Worm (Caenorhabditis elegans) whole organism, L1 larva: Measurements from ENCODE around the gene F16F9.1.
A peak's percentile ranks its signal among the peaks of the same experiment; 100 is the strongest.

Source experiments
- C04F5.9 ChIP-seq: sonication (generic microtip); optimal IDR thresholded peaks from 2 replicates; lab custom pipeline; 2016; ENCODE audit warnings: missing genetic modification characterization, missing compliant biosample characterization
- blmp-1 ChIP-seq: fragments of 150-350 bp; optimal IDR thresholded peaks from 2 replicates; lab custom pipeline; 2014; ENCODE audit warnings: missing biosample characterization, missing genetic modification characterization
- ceh-8 ChIP-seq: fragments of 200-800 bp; sonication (Bioruptor generic); optimal IDR thresholded peaks from 2 replicates; lab custom pipeline; 2018; ENCODE audit warnings: mild to moderate bottlenecking, missing genetic modification characterization, moderate library complexity, missing compliant biosample characterization
- dsc-1 ChIP-seq: sonication (generic microtip); optimal IDR thresholded peaks from 2 replicates; lab custom pipeline; 2016; ENCODE audit warnings: mild to moderate bottlenecking, missing genetic modification characterization, missing compliant biosample characterization
- efl-1 ChIP-seq, 4 experiments: fragments of 150-350 bp; optimal IDR thresholded peaks in 3 of 4; peaks in 1 of 4; 1 replicate in 1 of 4; 2 replicates in 3 of 4; lab custom pipeline; 2014; ENCODE audit warnings: missing biosample characterization in 2 of 4, missing genetic modification characterization in 2 of 4, missing genetic modification reagents in 2 of 4
- egl-27 ChIP-seq, 2 experiments: fragments of 150-350 bp in 1 of 2; sonication (generic microtip); optimal IDR thresholded peaks; 3 replicates each; lab custom pipeline; 2017 to 2018; ENCODE audit warnings: missing biosample characterization in 2 of 2, missing genetic modification characterization in 2 of 2, missing genetic modification reagents in 2 of 2
- elt-2 ChIP-seq: sonication (generic microtip); optimal IDR thresholded peaks from 2 replicates; lab custom pipeline; 2016; ENCODE audit warnings: missing genetic modification characterization, mild to moderate bottlenecking, inconsistent platforms, missing compliant biosample characterization, missing genetic modification reagents
- ets-5 ChIP-seq: fragments of 200-800 bp; sonication (Bioruptor generic); IDR thresholded peaks from 2 replicates; pipeline ENCODE4 v1.3.6; 2022; ENCODE audit warnings: missing genetic modification characterization, missing compliant biosample characterization
- fkh-4 ChIP-seq: sonication (generic microtip); optimal IDR thresholded peaks from 2 replicates; lab custom pipeline; 2016; ENCODE audit warnings: missing compliant biosample characterization, missing genetic modification characterization, borderline replicate concordance
- fkh-8 ChIP-seq: sonication (generic microtip); optimal IDR thresholded peaks from 2 replicates; lab custom pipeline; 2016; ENCODE audit warnings: mild to moderate bottlenecking, missing genetic modification characterization, missing compliant biosample characterization
- hlh-4 ChIP-seq: sonication (generic microtip); optimal IDR thresholded peaks from 2 replicates; lab custom pipeline; 2016; ENCODE audit warnings: mild to moderate bottlenecking, missing genetic modification characterization, missing compliant biosample characterization
- irx-1 ChIP-seq: sonication (generic microtip); optimal IDR thresholded peaks from 2 replicates; lab custom pipeline; 2016; ENCODE audit warnings: missing genetic modification characterization, missing compliant biosample characterization
- lin-14 ChIP-seq: fragments of 200-800 bp; sonication (Bioruptor generic); optimal IDR thresholded peaks from 2 replicates; lab custom pipeline; 2018; ENCODE audit warnings: mild to moderate bottlenecking, missing genetic modification characterization, moderate library complexity, missing compliant biosample characterization
- mab-9 ChIP-seq: fragments of 200-800 bp; sonication (Bioruptor generic); IDR thresholded peaks from 2 replicates; pipeline ENCODE4 v1.3.6; 2022; ENCODE audit warnings: missing genetic modification reagents, missing genetic modification characterization, missing compliant biosample characterization
- mep-1 ChIP-seq: fragments of 150-350 bp; optimal IDR thresholded peaks from 2 replicates; lab custom pipeline; 2014; ENCODE audit warnings: missing biosample characterization, missing genetic modification characterization
- nhr-28 ChIP-seq: fragments of 150-350 bp; optimal IDR thresholded peaks from 2 replicates; lab custom pipeline; 2014; ENCODE audit warnings: missing biosample characterization, missing genetic modification characterization
- nhr-47 ChIP-seq: sonication (generic microtip); optimal IDR thresholded peaks from 2 replicates; lab custom pipeline; 2016; ENCODE audit warnings: mild to moderate bottlenecking, missing genetic modification characterization, moderate library complexity, missing compliant biosample characterization
- nhr-71 ChIP-seq: sonication (generic microtip); optimal IDR thresholded peaks from 2 replicates; lab custom pipeline; 2016; ENCODE audit warnings: mild to moderate bottlenecking, missing genetic modification characterization, moderate library complexity, missing compliant biosample characterization
- nhr-77 ChIP-seq: fragments of 150-350 bp; optimal IDR thresholded peaks from 2 replicates; lab custom pipeline; 2014; ENCODE audit warnings: missing biosample characterization, missing genetic modification characterization
- nhr-90 ChIP-seq: sonication (generic microtip); optimal IDR thresholded peaks from 2 replicates; lab custom pipeline; 2016; ENCODE audit warnings: mild to moderate bottlenecking, missing genetic modification characterization, missing compliant biosample characterization; ENCODE audit not compliant: poor library complexity
- pax-3 ChIP-seq: fragments of 200-800 bp; sonication (Bioruptor generic); optimal IDR thresholded peaks from 2 replicates; lab custom pipeline; 2018; ENCODE audit warnings: mild to moderate bottlenecking, missing genetic modification characterization, moderate library complexity, missing compliant biosample characterization
- pqm-1 ChIP-seq: sonication (generic microtip); optimal IDR thresholded peaks from 3 replicates; lab custom pipeline; 2017; ENCODE audit warnings: missing biosample characterization, missing genetic modification characterization
- skn-1 ChIP-seq: fragments of 150-350 bp; optimal IDR thresholded peaks from 2 replicates; lab custom pipeline; 2014; ENCODE audit warnings: missing biosample characterization, missing genetic modification characterization
- swsn-7 ChIP-seq: sonication (generic microtip); optimal IDR thresholded peaks from 2 replicates; lab custom pipeline; 2016; ENCODE audit warnings: missing genetic modification characterization, missing compliant biosample characterization
- tbx-2 ChIP-seq: sonication (generic microtip); optimal IDR thresholded peaks from 2 replicates; lab custom pipeline; 2016; ENCODE audit warnings: missing genetic modification characterization, missing compliant biosample characterization
- tlp-1 ChIP-seq: fragments of 150-350 bp; optimal IDR thresholded peaks from 2 replicates; lab custom pipeline; 2014; ENCODE audit warnings: missing biosample characterization, missing genetic modification characterization
- unc-30 ChIP-seq: sonication (generic microtip); optimal IDR thresholded peaks from 2 replicates; lab custom pipeline; 2017; ENCODE audit warnings: missing biosample characterization, missing genetic modification characterization
- unc-62 ChIP-seq: fragments of 150-350 bp; optimal IDR thresholded peaks from 2 replicates; lab custom pipeline; 2014; ENCODE audit warnings: missing biosample characterization, missing genetic modification reagents, missing genetic modification characterization
- unc-86 ChIP-seq: sonication (generic microtip); optimal IDR thresholded peaks from 2 replicates; lab custom pipeline; 2016; ENCODE audit warnings: missing genetic modification characterization, missing compliant biosample characterization
- zip-4 ChIP-seq: fragments of 200-800 bp; sonication (Bioruptor generic); optimal IDR thresholded peaks from 2 replicates; lab custom pipeline; 2018; ENCODE audit warnings: mild to moderate bottlenecking, missing genetic modification characterization, moderate library complexity, missing compliant biosample characterization

The F16F9.1 gene

DNA sequence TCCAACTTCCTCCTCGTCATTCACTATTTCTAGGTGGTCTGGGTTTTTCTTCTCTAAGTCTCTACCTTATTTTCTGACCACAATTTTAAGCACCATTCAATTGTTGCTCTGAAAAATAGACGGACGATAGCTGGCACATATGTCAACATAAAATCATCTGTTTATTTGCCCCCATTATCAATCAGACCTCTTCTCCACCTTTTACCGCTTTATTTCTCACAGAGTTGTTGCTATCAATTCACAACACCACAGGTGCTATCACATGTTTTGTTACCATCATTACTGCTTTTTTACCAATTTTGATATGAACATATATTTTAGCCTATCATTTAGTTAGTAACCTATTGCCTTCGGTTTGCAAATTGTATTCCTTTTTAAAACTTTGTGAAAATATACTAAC lies 46.5 kb downstream of the F16F9.1 start:
- TF ChIP-seq fkh-8 (tag; lab: Kevin White, UChicago): no peak
- TF ChIP-seq unc-30: no peak
- TF ChIP-seq irx-1 (tag; lab: Kevin White, UChicago): no peak
- no peak for TF ChIP-seq hlh-4
- TF ChIP-seq swsn-7: no peak
- peak; percentile 82 for TF ChIP-seq elt-2 (tag; lab: Kevin White, UChicago)
- TF ChIP-seq zip-4: no peak
- peak; percentile 5 for TF ChIP-seq pqm-1 (tag; lab: Kevin White, UChicago)
- TF ChIP-seq fkh-4: no peak
- TF ChIP-seq lin-14 (GFP tag; lab: Kevin White, UChicago): no peak
- TF ChIP-seq efl-1 (optimal IDR thresholded peaks at IDR 0.05; lab: Kevin White, UChicago): no peak
- no peak for TF ChIP-seq efl-1 (GFP tag; optimal IDR thresholded peaks at IDR 0.05 in 1 of 2; lab: Kevin White, UChicago)
- TF ChIP-seq skn-1 (tag; lab: Kevin White, UChicago): no peak
- TF ChIP-seq nhr-71: peak; percentile 6
- no peak for TF ChIP-seq nhr-47 (tag; lab: Kevin White, UChicago)
- no peak for TF ChIP-seq ceh-8
- no peak for TF ChIP-seq tlp-1

DNA sequence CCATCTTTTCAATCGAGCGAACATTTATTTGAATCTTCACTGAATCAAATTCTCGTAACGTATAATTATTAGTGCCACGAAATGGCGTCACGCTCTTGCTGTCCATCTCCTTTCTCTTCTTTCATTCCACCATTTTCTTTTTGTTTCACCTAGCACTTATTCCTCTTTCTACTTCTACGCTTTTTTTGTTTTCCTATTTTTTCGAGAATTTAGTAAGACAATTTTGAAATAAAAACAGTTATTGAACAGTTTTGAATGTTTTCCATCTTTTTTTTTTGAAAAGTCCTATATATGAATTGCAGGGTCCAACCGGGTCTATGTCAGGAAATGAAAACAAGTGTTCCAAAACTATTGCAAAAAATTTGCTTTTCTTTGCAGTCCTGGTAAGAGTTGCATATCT lies 48.8 kb downstream of the F16F9.1 start, which contains the start of gene T01B10.5:
Gene T01B10.5 (plus strand): TSS at position 301 of the 400 bp plus-strand sequence.
- TF ChIP-seq lin-14 (GFP tag; lab: Kevin White, UChicago) (no peak), pax-3 (tag; lab: Kevin White, UChicago) (no peak), nhr-28 (no peak), unc-86 (tag; lab: Kevin White, UChicago) (no peak), ets-5 (no peak), egl-27 (tag; optimal IDR thresholded peaks at IDR 0.05; lab: Kevin White, UChicago) (no peak), mep-1 (no peak), tbx-2 (tag; lab: Kevin White, UChicago) (no peak), nhr-77 (tag; lab: Kevin White, UChicago) (no peak), fkh-4 (no peak), nhr-47 (tag; lab: Kevin White, UChicago) (no peak)

DNA sequence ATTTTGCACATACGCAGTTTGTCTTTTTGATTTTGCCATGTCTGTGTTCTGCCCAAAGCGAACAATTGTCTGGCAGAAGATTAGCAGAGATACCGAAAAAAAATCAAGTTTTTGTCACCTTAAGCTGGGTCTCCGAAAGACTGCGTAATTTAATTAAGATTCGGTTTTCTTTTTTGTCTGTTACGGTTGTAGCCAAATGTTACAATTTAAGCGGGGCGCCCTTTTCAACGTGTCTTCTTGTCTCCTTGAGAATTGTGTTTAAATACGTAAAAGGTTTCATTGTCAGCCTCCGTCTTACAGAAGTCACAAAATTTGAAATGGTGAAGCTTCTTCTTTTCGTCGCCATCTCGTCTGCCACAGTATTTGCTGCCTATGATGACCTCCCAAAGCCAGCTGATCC lies 53.5 kb downstream of the F16F9.1 start, which contains the start of gene grd-14:
Gene grd-14 (plus strand): TSS at position 301 of the 400 bp plus-strand sequence.
- TF ChIP-seq efl-1 (optimal IDR thresholded peaks at IDR 0.05; lab: Kevin White, UChicago) (no peak), efl-1 (GFP tag; optimal IDR thresholded peaks at IDR 0.05 in 1 of 2; lab: Kevin White, UChicago) (peak in 1 of 2 experiments; percentile 46), blmp-1 (no peak), hlh-4 (no peak), nhr-90 (tag; lab: Kevin White, UChicago) (no peak), mab-9 (GFP tag; lab: Robert Waterston, UW) (no peak), dsc-1 (tag; lab: Kevin White, UChicago) (no peak), C04F5.9 (tag; lab: Kevin White, UChicago) (no peak), unc-62 (GFP tag; lab: Kevin White, UChicago) (no peak)
- TF ChIP-seq, all 84 proteins: peak for 1
